Fruit fly (Drosophila melanogaster): ENCODE data around the gene Lip4.

Gene Lip4

DNA sequence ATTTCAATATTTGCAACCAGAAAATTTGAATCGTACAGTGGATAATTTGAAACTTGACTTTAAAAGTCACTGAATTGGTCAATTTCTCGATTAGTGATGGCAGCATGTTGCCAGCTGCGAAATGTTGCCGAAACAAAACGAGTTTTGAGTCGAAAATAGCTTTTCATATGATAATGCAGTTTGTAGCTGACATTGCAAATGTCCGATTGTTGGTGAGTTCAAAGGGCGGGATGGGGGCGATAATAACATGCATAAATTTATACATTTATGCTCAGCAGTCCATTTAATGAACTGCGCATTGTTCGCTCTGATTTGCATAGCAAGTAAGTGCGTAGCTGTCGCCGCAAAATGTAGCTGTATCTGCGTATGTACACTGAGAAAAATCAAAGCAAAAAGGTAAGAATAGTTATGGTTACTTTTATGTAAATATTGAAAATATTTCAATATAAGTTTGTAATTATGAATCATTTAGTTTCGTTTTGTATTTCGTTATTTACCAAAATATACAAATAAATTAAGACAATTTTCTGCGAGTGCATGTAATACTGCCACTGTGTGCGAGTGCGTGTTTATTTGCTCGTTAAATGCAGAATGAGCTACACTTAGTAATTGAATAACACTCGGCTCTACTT lies at the start of gene Lip4:
TSS of gene Lip4 (plus strand) at position 620 of the 632 bp plus-strand sequence.
- TF ChIP-seq fd85E (GFP tag; optimal IDR thresholded peaks at IDR 0.05) (no peak), ss (GFP tag; optimal IDR thresholded peaks at IDR 0.05) (peak; percentile 47 to 70), Ets21C (GFP tag; optimal IDR thresholded peaks at IDR 0.05) (peak; percentile 17), vri (GFP tag; optimal IDR thresholded peaks at IDR 0.05) (peak; percentile 14), Hr38 (GFP tag; optimal IDR thresholded peaks at IDR 0.05) (no peak), Eip75B (GFP tag; optimal IDR thresholded peaks at IDR 0.05) (peak; percentile 64), Met (GFP tag; optimal IDR thresholded peaks at IDR 0.05) (peak; percentile 46), CG6792 (GFP tag; optimal IDR thresholded peaks at IDR 0.05) (peak; percentile 54), CG6854 (GFP tag; optimal IDR thresholded peaks at IDR 0.05) (no peak), Hr4 (GFP tag; optimal IDR thresholded peaks at IDR 0.05) (peak; percentile 77), CG31627 (GFP tag; optimal IDR thresholded peaks at IDR 0.05) (peak; percentile 54), CG3919 (GFP tag; optimal IDR thresholded peaks at IDR 0.05) (peak; percentile 73), CG7368 (GFP tag; optimal IDR thresholded peaks at IDR 0.05) (peak; percentile 62), net (GFP tag; optimal IDR thresholded peaks at IDR 0.05) (peak; percentile 65), spab (GFP tag; optimal IDR thresholded peaks at IDR 0.05) (peak; percentile 63), CG32006 (GFP tag; optimal IDR thresholded peaks at IDR 0.05) (peak; percentile 72), CG15336 (GFP tag; IDR thresholded peaks at IDR 0.05) (peak; percentile 80), CG11762 (GFP tag; optimal IDR thresholded peaks at IDR 0.05; ENCODE audit: insufficient read depth) (peak; percentile 49), achi (GFP tag; optimal IDR thresholded peaks at IDR 0.05) (peak; percentile 58), Eip78C (GFP tag) (peak; percentile 90), cyc (GFP tag; optimal IDR thresholded peaks at IDR 0.05) (peak; percentile 42), Smox (GFP tag; optimal IDR thresholded peaks at IDR 0.05) (peak; percentile 56), CG10631 (GFP tag; optimal IDR thresholded peaks at IDR 0.05) (peak; percentile 64), dac (GFP tag; optimal IDR thresholded peaks at IDR 0.05) (peak; percentile 16), OdsH (GFP tag; optimal IDR thresholded peaks at IDR 0.05) (peak; percentile 76), CG4318 (GFP tag; optimal IDR thresholded peaks at IDR 0.05) (peak; percentile 10), CG16779 (tag; optimal IDR thresholded peaks at IDR 0.05) (peak; percentile 26), Blimp-1 (GFP tag; optimal IDR thresholded peaks at IDR 0.05) (no peak), Sox102F (GFP tag; optimal IDR thresholded peaks at IDR 0.05) (peak; percentile 51), Lpt (GFP tag; optimal IDR thresholded peaks at IDR 0.05) (peak; percentile 54), fd59A (GFP tag; optimal IDR thresholded peaks at IDR 0.05) (peak; percentile 54), CG8319 (GFP tag; optimal IDR thresholded peaks at IDR 0.05) (peak; percentile 61), CG10669 (GFP tag; optimal IDR thresholded peaks at IDR 0.05) (peak; percentile 69), Eip93F (GFP tag; optimal IDR thresholded peaks at IDR 0.05) (no peak), lz (GFP tag; optimal IDR thresholded peaks at IDR 0.05) (peak; percentile 43), Hr39 (GFP tag; optimal IDR thresholded peaks at IDR 0.05) (peak; percentile 47), CG1621 (tag; optimal IDR thresholded peaks at IDR 0.05) (peak; percentile 66), salr (GFP tag; optimal IDR thresholded peaks at IDR 0.05) (peak in 1 of 2 experiments; percentile 35), CG6808 (GFP tag; optimal IDR thresholded peaks at IDR 0.05) (peak; percentile 64), CG8119 (GFP tag; IDR thresholded peaks at IDR 0.05) (peak; percentile 87; the same call in 2 of the 3 replicates), CG3032 (tag; optimal IDR thresholded peaks at IDR 0.05) (no peak), Sox15 (GFP tag; optimal IDR thresholded peaks at IDR 0.05) (peak; percentile 40), CG11294 (GFP tag; IDR thresholded peaks at IDR 0.05) (no peak; the same call in 1 of the 2 replicates), topi (GFP tag; optimal IDR thresholded peaks at IDR 0.05) (peak; percentile 50), Gug (GFP tag; IDR thresholded peaks at IDR 0.05) (peak; percentile 72), CG34406 (GFP tag; optimal IDR thresholded peaks at IDR 0.05) (peak; percentile 65), eg (GFP tag; IDR thresholded peaks at IDR 0.05) (peak; percentile 85), CG11902 (GFP tag; optimal IDR thresholded peaks at IDR 0.05) (peak; percentile 38), CG6276 (GFP tag; optimal IDR thresholded peaks at IDR 0.05) (peak; percentile 56), CG9139 (GFP tag; optimal IDR thresholded peaks at IDR 0.05) (no peak), pdm3 (GFP tag; optimal IDR thresholded peaks at IDR 0.05) (peak; percentile 68)
